Worm (Caenorhabditis elegans) whole organism, young adult: Measurements from ENCODE around the gene adt-2.

ENCODE experiments used
- B0035.1 ChIP-seq: sonication (generic microtip); optimal IDR thresholded peaks from 2 replicates; lab custom pipeline; 2016; ENCODE audit warnings: missing genetic modification characterization, mild to moderate bottlenecking, missing compliant biosample characterization, missing genotype, missing genetic modification reagents
- C17E4.6 ChIP-seq: fragments of 200-800 bp; sonication (Bioruptor generic); IDR thresholded peaks from 2 replicates; pipeline ENCODE4 v1.3.6; 2022; ENCODE audit warnings: missing genetic modification reagents, missing genetic modification characterization, missing compliant biosample characterization
- K11D2.4 ChIP-seq: fragments of 200-800 bp; sonication (Bioruptor generic); IDR thresholded peaks from 2 replicates; pipeline ENCODE4 v1.3.6; 2022; ENCODE audit warnings: missing genetic modification reagents, missing genetic modification characterization, missing compliant biosample characterization
- atf-7 ChIP-seq: sonication (generic microtip); optimal IDR thresholded peaks from 2 replicates; lab custom pipeline; 2017; ENCODE audit warnings: mild to moderate bottlenecking, missing genetic modification characterization, missing compliant biosample characterization
- athp-1 ChIP-seq: sonication (generic microtip); optimal IDR thresholded peaks from 2 replicates; lab custom pipeline; 2017; ENCODE audit warnings: mild to moderate bottlenecking, missing genetic modification characterization, missing compliant biosample characterization
- ets-4 ChIP-seq: fragments of 200-800 bp; sonication (Bioruptor generic); optimal IDR thresholded peaks from 2 replicates; lab custom pipeline; 2018; ENCODE audit warnings: mild to moderate bottlenecking, missing genetic modification characterization, missing compliant biosample characterization
- him-1 ChIP-seq: sonication (generic microtip); optimal IDR thresholded peaks from 2 replicates; lab custom pipeline; 2016; ENCODE audit warnings: missing genotype, missing genetic modification reagents, missing genetic modification characterization, missing compliant biosample characterization
- hlh-26 ChIP-seq: fragments of 200-800 bp; sonication (Bioruptor generic); conservative IDR thresholded peaks from 2 replicates; pipeline ENCODE4 v1.3.6; 2022; ENCODE audit warnings: missing genetic modification reagents, missing genetic modification characterization, missing compliant biosample characterization
- hmg-20 ChIP-seq: fragments of 200-800 bp; sonication (Bioruptor generic); IDR thresholded peaks from 2 replicates; pipeline ENCODE4 v1.3.6; 2022; ENCODE audit warnings: missing genetic modification reagents, missing genetic modification characterization, missing compliant biosample characterization
- lin-35 ChIP-seq, 3 experiments: fragments of 150-350 bp in 2 of 3; sonication (generic microtip) in 1 of 3; optimal IDR thresholded peaks; 2 replicates each; lab custom pipeline; 2014 to 2018; ENCODE audit warnings: missing biosample characterization in 3 of 3, missing genetic modification characterization in 3 of 3, missing genetic modification reagents in 3 of 3
- lin-40 ChIP-seq: sonication (generic microtip); optimal IDR thresholded peaks from 2 replicates; lab custom pipeline; 2016; ENCODE audit warnings: missing genetic modification characterization, mild to moderate bottlenecking, missing compliant biosample characterization, missing genotype, missing genetic modification reagents
- madf-6 ChIP-seq: fragments of 200-800 bp; sonication (Bioruptor generic); IDR thresholded peaks from 2 replicates; pipeline ENCODE4 v1.3.6; 2022; ENCODE audit warnings: missing genetic modification reagents, missing genetic modification characterization, missing compliant biosample characterization
- sea-2 ChIP-seq: fragments of 200-800 bp; sonication (Bioruptor generic); IDR thresholded peaks from 2 replicates; pipeline ENCODE4 v1.3.6; 2022; ENCODE audit warnings: missing genetic modification characterization, missing compliant biosample characterization

ce11 chrX:7578308-7578707 is 7.7 kb upstream of the adt-2 start:
- TF ChIP-seq hmg-20 (GFP tag; lab: Robert Waterston, UW) (no peak), K11D2.4 (GFP tag; lab: Robert Waterston, UW) (no peak), ets-4 (GFP tag; lab: Kevin White, UChicago) (no peak), sea-2 (GFP tag; lab: Robert Waterston, UW) (no peak), athp-1 (tag; lab: Kevin White, UChicago) (no peak), madf-6 (no peak), B0035.1 (tag; lab: Kevin White, UChicago) (no peak), lin-40 (tag; lab: Kevin White, UChicago) (no peak), him-1 (tag; lab: Kevin White, UChicago) (no peak), lin-35 (GFP tag; optimal IDR thresholded peaks at IDR 0.05; lab: Kevin White, UChicago) (no peak), C17E4.6 (no peak), hlh-26 (GFP tag; lab: Robert Waterston, UW) (no peak), atf-7 (tag; lab: Kevin White, UChicago) (peak; percentile 38)
